Fruit fly (Drosophila melanogaster) Kc167 (cell line): ENCODE measurements around the gene CG15387.

Experiments
- Myc ChIP-seq: fragments of >200 bp; optimal IDR thresholded peaks from 2 replicates; lab custom pipeline; 2017; ENCODE audit warnings: missing external identifiers
- Sin3A ChIP-seq: fragments of >200 bp; optimal IDR thresholded peaks from 2 replicates; lab custom pipeline; 2018; ENCODE audit warnings: missing external identifiers
- h ChIP-seq: fragments of >200 bp; optimal IDR thresholded peaks from 3 replicates; lab custom pipeline; 2018; ENCODE audit warnings: missing external identifiers
- insv ChIP-seq: fragments of >200 bp; optimal IDR thresholded peaks from 3 replicates; lab custom pipeline; 2018; ENCODE audit warnings: missing external identifiers
- psq ChIP-seq: fragments of >200 bp; optimal IDR thresholded peaks from 2 replicates; lab custom pipeline; 2017; ENCODE audit warnings: missing external identifiers
- ttk ChIP-seq: sonication (Bioruptor generic); optimal IDR thresholded peaks from 2 replicates; lab custom pipeline; 2017; ENCODE audit warnings: missing external identifiers

CG15387 gene

dm6 chr2L:2226259-2227121, at the start of gene CG15387, which contains the start of gene sau:
TSS of gene CG15387 (minus strand) at chr2L:2226294.
TSS of gene sau (plus strand) at chr2L:2226342.
- TF ChIP-seq Myc (lab: Kevin White, UChicago) (no peak), h (lab: Kevin White, UChicago) (no peak), ttk (lab: Kevin White, UChicago) (no peak), insv (lab: Kevin White, UChicago) (no peak), psq (lab: Kevin White, UChicago) (no peak), Sin3A (lab: Kevin White, UChicago) (no peak)

dm6 chr2L:2269040-2269439, 42.9 kb upstream of the CG15387 start, which contains the start of gene CG17242:
TSS of gene CG17242 (minus strand) at chr2L:2269140.
- TF ChIP-seq h (lab: Kevin White, UChicago) (no peak), psq (lab: Kevin White, UChicago) (no peak), insv (lab: Kevin White, UChicago) (no peak), Sin3A (lab: Kevin White, UChicago) (no peak), ttk (lab: Kevin White, UChicago) (no peak), Myc (lab: Kevin White, UChicago) (no peak)

- TF ChIP-seq h (lab: Kevin White, UChicago) (no peak), insv (lab: Kevin White, UChicago) (no peak), psq (lab: Kevin White, UChicago) (no peak), ttk (lab: Kevin White, UChicago) (no peak), Sin3A (lab: Kevin White, UChicago) (no peak), Myc (lab: Kevin White, UChicago) (no peak)
Measured at dm6 chr2L:2265221-2265620, 39.1 kb upstream of the CG15387 start, which contains the start of gene CG34049. TSS of gene CG34049 (minus strand) at chr2L:2265321.

dm6 chr2L:2263142-2263541, 37.0 kb upstream of the CG15387 start, which contains the start of gene CG4270:
TSS of gene CG4270 (plus strand) at chr2L:2263442.
- TF ChIP-seq psq (lab: Kevin White, UChicago) (no peak), Sin3A (lab: Kevin White, UChicago) (no peak), insv (lab: Kevin White, UChicago) (no peak)

- no peak for TF ChIP-seq h (lab: Kevin White, UChicago)
- no peak for TF ChIP-seq Sin3A (lab: Kevin White, UChicago)
- no peak for TF ChIP-seq psq (lab: Kevin White, UChicago)
- TF ChIP-seq insv (lab: Kevin White, UChicago): no peak
- TF ChIP-seq Myc (lab: Kevin White, UChicago): no peak
Measured at dm6 chr2L:2254950-2255349, 28.9 kb upstream of the CG15387 start, which contains the start of gene Send1. TSS of gene Send1 (minus strand) at chr2L:2255050.

dm6 chr2L:2252745-2253144, 26.7 kb upstream of the CG15387 start, which contains the start of gene CG17234:
TSS of gene CG17234 (plus strand) at chr2L:2253045.
- TF ChIP-seq Myc (lab: Kevin White, UChicago) (no peak), Sin3A (lab: Kevin White, UChicago) (no peak), ttk (lab: Kevin White, UChicago) (no peak), psq (lab: Kevin White, UChicago) (no peak), insv (lab: Kevin White, UChicago) (no peak), h (lab: Kevin White, UChicago) (no peak)

- no peak for TF ChIP-seq insv (lab: Kevin White, UChicago)
- no peak for TF ChIP-seq h (lab: Kevin White, UChicago)
- TF ChIP-seq Myc (lab: Kevin White, UChicago): no peak
- TF ChIP-seq psq (lab: Kevin White, UChicago): no peak
- TF ChIP-seq Sin3A (lab: Kevin White, UChicago): no peak
- TF ChIP-seq ttk (lab: Kevin White, UChicago): no peak
Measured at dm6 chr2L:2252241-2252640, 26.1 kb upstream of the CG15387 start, which contains the start of gene CG17239. TSS of gene CG17239 (minus strand) at chr2L:2252341.

- TF ChIP-seq ttk (lab: Kevin White, UChicago) (no peak), Sin3A (lab: Kevin White, UChicago) (no peak), Myc (lab: Kevin White, UChicago) (no peak), psq (lab: Kevin White, UChicago) (no peak), h (lab: Kevin White, UChicago) (no peak), insv (lab: Kevin White, UChicago) (no peak)
Measured at dm6 chr2L:2251175-2251574, 25.1 kb upstream of the CG15387 start, which contains the start of gene Ser12. TSS of gene Ser12 (minus strand) at chr2L:2251275.

dm6 chr2L:2249578-2249977, 23.5 kb upstream of the CG15387 start:
- no peak for TF ChIP-seq psq (lab: Kevin White, UChicago)
- no peak for TF ChIP-seq insv (lab: Kevin White, UChicago)
- no peak for TF ChIP-seq Sin3A (lab: Kevin White, UChicago)

- no peak for TF ChIP-seq ttk (lab: Kevin White, UChicago)
- no peak for TF ChIP-seq Sin3A (lab: Kevin White, UChicago)
- TF ChIP-seq Myc (lab: Kevin White, UChicago): no peak
- TF ChIP-seq h (lab: Kevin White, UChicago): no peak
- no peak for TF ChIP-seq insv (lab: Kevin White, UChicago)
- no peak for TF ChIP-seq psq (lab: Kevin White, UChicago)
Measured at dm6 chr2L:2242783-2243182, 16.7 kb upstream of the CG15387 start.

- no peak for TF ChIP-seq psq (lab: Kevin White, UChicago)
- no peak for TF ChIP-seq Sin3A (lab: Kevin White, UChicago)
- TF ChIP-seq insv (lab: Kevin White, UChicago): no peak
- no peak for TF ChIP-seq Myc (lab: Kevin White, UChicago)
- TF ChIP-seq h (lab: Kevin White, UChicago): no peak
- no peak for TF ChIP-seq ttk (lab: Kevin White, UChicago)
Measured at dm6 chr2L:2242139-2242538, 16.0 kb upstream of the CG15387 start, which contains the start of gene CG4267. TSS of gene CG4267 (plus strand) at chr2L:2242378.
